Fruit fly (Drosophila melanogaster) whole organism, prepupa: Measurements from ENCODE around the gene CG15756.

Source experiments
- Blimp-1 ChIP-seq: fragments of 200-800 bp; sonication (Bioruptor generic); optimal IDR thresholded peaks from 3 replicates; lab custom pipeline; 2017; ENCODE audit warnings: missing biosample characterization, missing genetic modification characterization, mild to moderate bottlenecking, moderate library complexity, missing genetic modification reagents
- CG10631 ChIP-seq: fragments of 200-800 bp; sonication (Bioruptor generic); optimal IDR thresholded peaks from 2 replicates; lab custom pipeline; 2016; ENCODE audit warnings: missing biosample characterization, missing genetic modification characterization
- CG11762 ChIP-seq: fragments of 200-800 bp; sonication (Bioruptor generic); optimal IDR thresholded peaks from 3 replicates; lab custom pipeline; 2016; ENCODE audit warnings: missing biosample characterization, missing genetic modification characterization; ENCODE audit not compliant: insufficient read depth
- CG11902 ChIP-seq: fragments of 200-800 bp; sonication (Bioruptor generic); optimal IDR thresholded peaks from 3 replicates; lab custom pipeline; 2016; ENCODE audit warnings: missing biosample characterization, missing genetic modification characterization
- CG1621 ChIP-seq: fragments of 200-800 bp; sonication (Bioruptor generic); optimal IDR thresholded peaks from 3 replicates; lab custom pipeline; 2018; ENCODE audit warnings: missing biosample characterization, mild to moderate bottlenecking, missing genetic modification characterization
- CG16779 ChIP-seq: fragments of 200-800 bp; sonication (Bioruptor generic); optimal IDR thresholded peaks from 3 replicates; lab custom pipeline; 2017; ENCODE audit warnings: missing biosample characterization, mild to moderate bottlenecking, missing genetic modification characterization
- CG3032 ChIP-seq: fragments of 200-800 bp; optimal IDR thresholded peaks from 2 replicates; lab custom pipeline; 2019; ENCODE audit warnings: missing biosample characterization, mild to moderate bottlenecking, missing genetic modification characterization, moderate library complexity
- CG31627 ChIP-seq: fragments of 200-800 bp; sonication (Bioruptor generic); optimal IDR thresholded peaks from 3 replicates; lab custom pipeline; 2016; ENCODE audit warnings: missing biosample characterization, missing genetic modification characterization
- CG32006 ChIP-seq: fragments of 200-800 bp; sonication (Bioruptor generic); optimal IDR thresholded peaks from 3 replicates; lab custom pipeline; 2017; ENCODE audit warnings: missing biosample characterization, mild to moderate bottlenecking, missing genetic modification characterization
- CG34406 ChIP-seq: fragments of 200-800 bp; sonication (Bioruptor generic); optimal IDR thresholded peaks from 3 replicates; lab custom pipeline; 2016; ENCODE audit warnings: missing biosample characterization, missing genetic modification characterization
- CG3919 ChIP-seq: fragments of 200-800 bp; sonication (Bioruptor generic); optimal IDR thresholded peaks from 3 replicates; lab custom pipeline; 2016; ENCODE audit warnings: missing biosample characterization, missing genetic modification characterization
- CG4318 ChIP-seq: fragments of 200-800 bp; sonication (Bioruptor generic); optimal IDR thresholded peaks from 3 replicates; lab custom pipeline; 2017; ENCODE audit warnings: missing biosample characterization, mild to moderate bottlenecking, missing genetic modification characterization
- CG6163 ChIP-seq: fragments of 200-800 bp; sonication (Bioruptor generic); IDR thresholded peaks from 3 replicates; pipeline ENCODE4 v1.3.6; 2022; ENCODE audit warnings: missing biosample characterization, missing genetic modification characterization
- CG7368 ChIP-seq: fragments of 200-800 bp; sonication (Bioruptor generic); optimal IDR thresholded peaks from 3 replicates; lab custom pipeline; 2016; ENCODE audit warnings: missing biosample characterization, missing genetic modification characterization
- CG8319 ChIP-seq: fragments of 200-800 bp; sonication (Bioruptor generic); optimal IDR thresholded peaks from 3 replicates; lab custom pipeline; 2016; ENCODE audit warnings: missing biosample characterization, missing genetic modification characterization
- CG8632 ChIP-seq: fragments of 200-800 bp; sonication (Bioruptor generic); optimal IDR thresholded peaks from 3 replicates; lab custom pipeline; 2016; ENCODE audit warnings: missing biosample characterization, missing genetic modification characterization
- CG9139 ChIP-seq: fragments of 200-800 bp; sonication (Bioruptor generic); optimal IDR thresholded peaks from 3 replicates; lab custom pipeline; 2017; ENCODE audit warnings: missing biosample characterization, mild to moderate bottlenecking, missing genetic modification characterization
- Eip75B ChIP-seq: fragments of 200-800 bp; sonication (Bioruptor generic); optimal IDR thresholded peaks from 3 replicates; lab custom pipeline; 2016; ENCODE audit warnings: missing biosample characterization, missing genetic modification characterization
- Eip78C ChIP-seq: fragments of 200-800 bp; sonication (Bioruptor generic); peaks from one replicate; lab custom pipeline; 2016; ENCODE audit warnings: missing biosample characterization, missing genetic modification characterization
- Eip93F ChIP-seq: fragments of 200-800 bp; sonication (Bioruptor generic); optimal IDR thresholded peaks from 2 replicates; lab custom pipeline; 2016; ENCODE audit warnings: missing biosample characterization, mild to moderate bottlenecking, missing genetic modification characterization
- Ets96B ChIP-seq: fragments of 200-800 bp; optimal IDR thresholded peaks from 2 replicates; lab custom pipeline; 2019; ENCODE audit warnings: missing biosample characterization, mild to moderate bottlenecking, missing genetic modification characterization, moderate library complexity
- Hr39 ChIP-seq: fragments of 200-800 bp; sonication (Bioruptor generic); optimal IDR thresholded peaks from 2 replicates; lab custom pipeline; 2016; ENCODE audit warnings: missing biosample characterization, missing genetic modification characterization
- Hr4 ChIP-seq: fragments of 200-800 bp; sonication (Bioruptor generic); optimal IDR thresholded peaks from 3 replicates; lab custom pipeline; 2016; ENCODE audit warnings: missing biosample characterization, missing genetic modification characterization
- Lpt ChIP-seq: fragments of 200-800 bp; sonication (Bioruptor generic); optimal IDR thresholded peaks from 3 replicates; lab custom pipeline; 2016; ENCODE audit warnings: missing biosample characterization, missing genetic modification characterization
- Met ChIP-seq: fragments of 200-800 bp; sonication (Bioruptor generic); optimal IDR thresholded peaks from 3 replicates; lab custom pipeline; 2016; ENCODE audit warnings: missing biosample characterization, missing genetic modification characterization
- Smox ChIP-seq: fragments of 200-800 bp; sonication (Bioruptor generic); optimal IDR thresholded peaks from 3 replicates; lab custom pipeline; 2016; ENCODE audit warnings: missing biosample characterization, missing genetic modification characterization
- Sox102F ChIP-seq: fragments of 200-800 bp; sonication (Bioruptor generic); optimal IDR thresholded peaks from 2 replicates; lab custom pipeline; 2016; ENCODE audit warnings: missing biosample characterization, mild to moderate bottlenecking, missing genetic modification characterization
- Sox14 ChIP-seq: fragments of 200-800 bp; sonication (Bioruptor generic); optimal IDR thresholded peaks from 3 replicates; lab custom pipeline; 2016; ENCODE audit warnings: missing biosample characterization, missing genetic modification characterization
- Sox15 ChIP-seq: fragments of 200-800 bp; sonication (Bioruptor generic); optimal IDR thresholded peaks from 3 replicates; lab custom pipeline; 2016; ENCODE audit warnings: missing biosample characterization, missing genetic modification characterization
- achi ChIP-seq: fragments of 200-800 bp; sonication (Bioruptor generic); optimal IDR thresholded peaks from 3 replicates; lab custom pipeline; 2016; ENCODE audit warnings: missing biosample characterization, missing genetic modification characterization
- acj6 ChIP-seq: fragments of 200-800 bp; sonication (Bioruptor generic); optimal IDR thresholded peaks from 3 replicates; lab custom pipeline; 2016; ENCODE audit warnings: missing biosample characterization, missing genetic modification characterization
- cyc ChIP-seq: fragments of 200-800 bp; sonication (Bioruptor generic); optimal IDR thresholded peaks from 3 replicates; lab custom pipeline; 2016; ENCODE audit warnings: missing biosample characterization, missing genetic modification characterization
- dsx ChIP-seq: fragments of 200-800 bp; optimal IDR thresholded peaks from 3 replicates; lab custom pipeline; 2019; ENCODE audit warnings: missing biosample characterization, mild to moderate bottlenecking, missing genetic modification characterization, moderate library complexity; ENCODE audit not compliant: poor library complexity, severe bottlenecking
- eg ChIP-seq: fragments of 200-800 bp; sonication (Bioruptor generic); IDR thresholded peaks from 3 replicates; pipeline ENCODE4 v1.3.6; 2022; ENCODE audit warnings: missing biosample characterization, missing genetic modification characterization
- esn ChIP-seq: fragments of 200-800 bp; sonication (Bioruptor generic); optimal IDR thresholded peaks from 2 replicates; lab custom pipeline; 2016; ENCODE audit warnings: missing biosample characterization, mild to moderate bottlenecking, missing genetic modification characterization, moderate library complexity
- fkh ChIP-seq: fragments of 200-800 bp; sonication (Bioruptor generic); optimal IDR thresholded peaks from 3 replicates; lab custom pipeline; 2017; ENCODE audit warnings: missing biosample characterization, mild to moderate bottlenecking, missing genetic modification characterization, moderate library complexity
- net ChIP-seq: fragments of 200-800 bp; sonication (Bioruptor generic); optimal IDR thresholded peaks from 3 replicates; lab custom pipeline; 2016; ENCODE audit warnings: missing biosample characterization, missing genetic modification characterization
- pdm3 ChIP-seq: fragments of 200-800 bp; sonication (Bioruptor generic); optimal IDR thresholded peaks from 3 replicates; lab custom pipeline; 2016; ENCODE audit warnings: missing biosample characterization, missing genetic modification characterization
- spab ChIP-seq: fragments of 200-800 bp; sonication (Bioruptor generic); optimal IDR thresholded peaks from 2 replicates; lab custom pipeline; 2017; ENCODE audit warnings: missing biosample characterization, mild to moderate bottlenecking, missing genetic modification characterization, missing genetic modification reagents
- ss ChIP-seq, 2 experiments: fragments of 200-800 bp; sonication (Bioruptor generic); optimal IDR thresholded peaks; 2 replicates in 1 of 2; 3 replicates in 1 of 2; lab custom pipeline; 2017 to 2018; ENCODE audit warnings: mild to moderate bottlenecking in 2 of 2, missing biosample characterization in 2 of 2, missing genetic modification characterization in 2 of 2, moderate library complexity in 1 of 2
- svp ChIP-seq: fragments of 200-800 bp; sonication (Bioruptor generic); peaks from one replicate; lab custom pipeline; 2016; ENCODE audit warnings: missing biosample characterization, missing genetic modification characterization
- topi ChIP-seq: fragments of 200-800 bp; sonication (Bioruptor generic); optimal IDR thresholded peaks from 3 replicates; lab custom pipeline; 2016; ENCODE audit warnings: missing biosample characterization, missing genetic modification characterization
- vri ChIP-seq: fragments of 200-800 bp; sonication (Bioruptor generic); optimal IDR thresholded peaks from 3 replicates; lab custom pipeline; 2016; ENCODE audit warnings: missing biosample characterization, mild to moderate bottlenecking, missing genetic modification characterization

The CG15756 gene

DNA sequence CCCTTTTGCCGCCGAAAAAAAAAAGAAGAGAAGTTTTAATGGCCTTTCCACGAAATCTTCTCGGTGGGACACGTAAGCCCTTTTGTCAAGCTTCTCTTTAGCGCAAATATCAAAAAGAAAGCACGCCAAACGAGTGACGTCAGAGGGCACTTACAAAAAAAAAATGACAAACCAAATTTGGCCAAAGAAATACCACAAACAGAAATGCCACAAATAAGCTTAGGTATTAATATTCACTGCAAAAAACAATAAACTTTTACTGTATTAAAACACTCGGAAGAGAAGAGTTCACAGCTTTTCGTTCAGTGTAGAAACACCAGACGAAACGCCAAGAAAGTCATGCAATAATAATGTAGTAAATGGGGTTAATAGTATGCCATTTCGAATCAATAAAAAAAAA is 33.9 kb downstream of the CG15756 start (continued):
- no peak for TF ChIP-seq CG3032
- peak; percentile 52 for TF ChIP-seq achi (GFP tag; lab: Kevin White, UChicago)
- peak; percentile 74 for TF ChIP-seq topi (GFP tag; lab: Kevin White, UChicago)
- TF ChIP-seq spab (GFP tag; lab: Kevin White, UChicago) = no peak
- peak; percentile 12 for TF ChIP-seq net
- TF ChIP-seq Lpt = no peak
- peak; percentile 5 for TF ChIP-seq vri (GFP tag; lab: Kevin White, UChicago)
- TF ChIP-seq Eip78C (GFP tag; lab: Kevin White, UChicago) = peak; percentile 92
- no peak for TF ChIP-seq CG11762 (GFP tag; lab: Kevin White, UChicago)
- peak; percentile 38 for TF ChIP-seq CG10631 (GFP tag; lab: Kevin White, UChicago)
- peak; percentile 65 for TF ChIP-seq CG34406 (GFP tag; lab: Kevin White, UChicago)
- TF ChIP-seq Hr4 (GFP tag; lab: Kevin White, UChicago) = peak; percentile 47
- TF ChIP-seq CG1621 (tag; lab: Kevin White, UChicago) = no peak
- TF ChIP-seq CG8632 = peak; percentile 49
- peak; percentile 59 for TF ChIP-seq cyc (GFP tag; lab: Kevin White, UChicago)

DNA sequence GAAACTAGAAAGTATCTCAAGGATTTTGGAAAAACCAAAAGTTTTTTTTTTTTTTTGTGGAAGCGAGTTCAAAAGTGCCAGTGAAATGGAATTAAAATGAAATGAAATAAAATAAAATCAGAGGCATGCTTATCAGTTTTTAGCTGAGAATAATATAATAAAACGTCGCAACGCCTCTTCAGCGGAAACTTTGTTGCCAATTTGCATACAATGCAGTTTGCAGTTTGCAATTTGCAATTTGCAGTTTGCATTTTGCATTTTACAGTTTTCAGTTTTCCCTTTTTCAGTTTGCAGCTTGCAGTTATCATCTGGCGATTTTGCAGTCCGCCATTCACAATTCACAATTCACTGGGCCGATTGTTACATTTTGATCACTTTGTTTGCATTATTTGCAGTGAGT is 34.6 kb downstream of the CG15756 start:
- TF ChIP-seq svp (peak; percentile 10), Smox (GFP tag; lab: Kevin White, UChicago) (no peak), Sox14 (no peak), dsx (GFP tag; lab: Kevin White, UChicago) (peak; percentile 57), spab (GFP tag; lab: Kevin White, UChicago) (no peak), cyc (GFP tag; lab: Kevin White, UChicago) (no peak)

DNA sequence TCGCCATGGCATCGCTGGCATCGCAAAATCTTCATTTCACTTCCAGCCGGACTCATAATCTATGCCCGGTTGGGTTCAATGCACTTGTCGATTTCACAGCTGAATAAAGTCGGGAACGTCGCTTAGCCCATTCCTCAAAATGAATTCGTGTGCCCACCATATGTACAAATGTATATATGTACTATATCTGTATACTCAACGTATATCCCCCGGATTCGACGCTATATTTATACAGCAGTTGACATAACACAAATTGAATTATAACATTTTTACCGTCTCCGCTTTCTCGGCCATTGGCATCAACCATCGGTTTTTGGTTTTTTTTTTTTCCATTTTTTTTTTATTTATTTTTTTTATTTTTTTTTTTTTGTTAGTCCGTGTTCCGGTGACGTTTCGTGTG is 36.1 kb downstream of the CG15756 start:
- TF ChIP-seq vri (GFP tag; lab: Kevin White, UChicago) (peak; percentile 88), CG31627 (GFP tag; lab: Kevin White, UChicago) (no peak), Met (GFP tag; lab: Kevin White, UChicago) (peak; percentile 7), CG32006 (GFP tag; lab: Kevin White, UChicago) (no peak), CG3919 (no peak), topi (GFP tag; lab: Kevin White, UChicago) (peak; percentile 15), acj6 (no peak), Sox102F (peak; percentile 12), pdm3 (GFP tag; lab: Kevin White, UChicago) (no peak), fkh (GFP tag; lab: Kevin White, UChicago) (peak; percentile 77), Sox15 (GFP tag; lab: Kevin White, UChicago) (no peak), CG6163 (GFP tag; lab: Robert Waterston, UW) (0 out of 3 replicates have a peak, but pooled peaks have one; percentile 30), CG34406 (GFP tag; lab: Kevin White, UChicago) (peak; percentile 26), svp (peak; percentile 72), cyc (GFP tag; lab: Kevin White, UChicago) (no peak), Eip78C (GFP tag; lab: Kevin White, UChicago) (peak; percentile 46), esn (GFP tag; lab: Kevin White, UChicago) (peak; percentile 21), CG8632 (no peak), Eip75B (GFP tag; lab: Kevin White, UChicago) (no peak), Smox (GFP tag; lab: Kevin White, UChicago) (peak; percentile 20)

DNA sequence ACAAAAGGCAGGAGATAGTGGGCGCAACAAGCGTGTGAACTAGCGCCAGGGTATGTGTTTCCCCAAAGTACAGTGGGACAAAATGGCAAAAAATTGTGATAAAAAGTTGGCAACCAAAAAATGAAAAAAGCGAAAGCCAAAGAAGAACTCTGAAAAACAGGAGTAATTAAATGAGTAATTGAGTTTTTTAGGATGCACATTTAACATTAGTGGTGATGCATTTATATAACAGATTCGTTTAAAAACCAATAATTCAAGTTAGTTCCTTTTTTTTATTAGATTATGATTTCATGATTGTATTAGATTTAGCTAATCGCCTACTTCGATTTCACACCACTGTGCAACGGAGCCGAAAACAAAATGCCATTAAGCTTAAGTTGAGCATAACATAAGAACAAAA is 38.2 kb downstream of the CG15756 start:
- peak; percentile 12 for TF ChIP-seq CG11902 (GFP tag; lab: Kevin White, UChicago)
- TF ChIP-seq net = peak; percentile 17
- peak; percentile 93 for TF ChIP-seq Eip78C (GFP tag; lab: Kevin White, UChicago)
- TF ChIP-seq CG34406 (GFP tag; lab: Kevin White, UChicago) = peak; percentile 30
- no peak for TF ChIP-seq CG16779 (tag; lab: Kevin White, UChicago)
- TF ChIP-seq Sox102F = peak; percentile 20
- TF ChIP-seq CG7368 (GFP tag; lab: Kevin White, UChicago) = peak; percentile 19
- TF ChIP-seq Ets96B (tag; lab: Kevin White, UChicago) = peak; percentile 29
- TF ChIP-seq Sox14 = peak; percentile 56
- peak; percentile 47; the same call in 2 of the 3 replicates for TF ChIP-seq eg
- peak; percentile 61 for TF ChIP-seq CG4318
- no peak for TF ChIP-seq ss (GFP tag; optimal IDR thresholded peaks at IDR 0.05; lab: Kevin White, UChicago)
- TF ChIP-seq Eip75B (GFP tag; lab: Kevin White, UChicago) = peak; percentile 34
- peak; percentile 63 for TF ChIP-seq Hr39
- peak; percentile 6 for TF ChIP-seq dsx (GFP tag; lab: Kevin White, UChicago)
- TF ChIP-seq CG31627 (GFP tag; lab: Kevin White, UChicago) = peak; percentile 54
- peak; percentile 61 for TF ChIP-seq svp
- peak; percentile 40 for TF ChIP-seq CG3919
- TF ChIP-seq Blimp-1 = no peak
- TF ChIP-seq CG8319 (GFP tag; lab: Kevin White, UChicago) = no peak
- peak; percentile 60 for TF ChIP-seq Met (GFP tag; lab: Kevin White, UChicago)
- peak; percentile 14 for TF ChIP-seq CG3032
- TF ChIP-seq Eip93F (GFP tag; lab: Kevin White, UChicago) = no peak
- no peak for TF ChIP-seq CG9139
- peak; percentile 35 for TF ChIP-seq Smox (GFP tag; lab: Kevin White, UChicago)
